Fruit fly (Drosophila melanogaster) Kc167 (cell line): ENCODE results near the gene CG16863.

Source experiments
- Myc ChIP-seq: fragments of >200 bp; optimal IDR thresholded peaks from 2 replicates; lab custom pipeline; 2017; ENCODE audit warnings: missing external identifiers
- Sin3A ChIP-seq: fragments of >200 bp; optimal IDR thresholded peaks from 2 replicates; lab custom pipeline; 2018; ENCODE audit warnings: missing external identifiers
- h ChIP-seq: fragments of >200 bp; optimal IDR thresholded peaks from 3 replicates; lab custom pipeline; 2018; ENCODE audit warnings: missing external identifiers
- insv ChIP-seq: fragments of >200 bp; optimal IDR thresholded peaks from 3 replicates; lab custom pipeline; 2018; ENCODE audit warnings: missing external identifiers
- psq ChIP-seq: fragments of >200 bp; optimal IDR thresholded peaks from 2 replicates; lab custom pipeline; 2017; ENCODE audit warnings: missing external identifiers
- ttk ChIP-seq: sonication (Bioruptor generic); optimal IDR thresholded peaks from 2 replicates; lab custom pipeline; 2017; ENCODE audit warnings: missing external identifiers

dm6 chr2L:13776928-13777686 lies 13.7 kb upstream of the CG16863 start:
- TF ChIP-seq psq (lab: Kevin White, UChicago): no peak
- no peak for TF ChIP-seq h (lab: Kevin White, UChicago)
- no peak for TF ChIP-seq insv
- TF ChIP-seq Myc (lab: Kevin White, UChicago): no peak
- TF ChIP-seq Sin3A (lab: Kevin White, UChicago): no peak
- no peak for TF ChIP-seq ttk (lab: Kevin White, UChicago)
